Worm (Caenorhabditis elegans) whole organism, L2 larva: Measurements from ENCODE around the gene F44E5.5.

Experiments
- ama-1 ChIP-seq: fragments of 150-350 bp; optimal IDR thresholded peaks from 2 replicates; lab custom pipeline; 2018; ENCODE audit warnings: inconsistent platforms
- blmp-1 ChIP-seq: sonication (generic microtip); optimal IDR thresholded peaks from 2 replicates; lab custom pipeline; 2017; ENCODE audit warnings: missing genetic modification characterization, mild to moderate bottlenecking, missing compliant biosample characterization, antibody characterized with exemption, moderate library complexity; ENCODE audit not compliant: insufficient read depth
- ceh-82 ChIP-seq: fragments of 150-350 bp; optimal IDR thresholded peaks from 2 replicates; lab custom pipeline; 2014; ENCODE audit warnings: missing biosample characterization, missing genetic modification characterization
- dmd-4 ChIP-seq: sonication (generic microtip); optimal IDR thresholded peaks from 2 replicates; lab custom pipeline; 2017; ENCODE audit warnings: missing biosample characterization, missing genetic modification characterization
- egl-27 ChIP-seq: sonication (generic microtip); optimal IDR thresholded peaks from 3 replicates; lab custom pipeline; 2017; ENCODE audit warnings: missing biosample characterization, missing genetic modification reagents, missing genetic modification characterization
- elt-3 ChIP-seq: sonication (generic microtip); optimal IDR thresholded peaks from 2 replicates; lab custom pipeline; 2017; ENCODE audit warnings: missing biosample characterization, missing genetic modification characterization
- fos-1 ChIP-seq: fragments of 150-350 bp; optimal IDR thresholded peaks from 2 replicates; lab custom pipeline; 2014; ENCODE audit warnings: missing biosample characterization, missing genetic modification characterization
- lin-39 ChIP-seq: fragments of 150-350 bp; optimal IDR thresholded peaks from 2 replicates; lab custom pipeline; 2014; ENCODE audit warnings: missing biosample characterization, missing genetic modification reagents, missing genetic modification characterization
- mdl-1 ChIP-seq, 2 experiments: fragments of 150-350 bp in 1 of 2; sonication (generic microtip) in 1 of 2; optimal IDR thresholded peaks; 2 replicates each; lab custom pipeline; 2017; ENCODE audit warnings: missing biosample characterization in 2 of 2, missing genetic modification characterization in 2 of 2
- nhr-23 ChIP-seq: fragments of 150-350 bp; optimal IDR thresholded peaks from 2 replicates; lab custom pipeline; 2014; ENCODE audit warnings: missing biosample characterization, missing genetic modification reagents, missing genetic modification characterization
- nhr-237 ChIP-seq: fragments of 150-350 bp; optimal IDR thresholded peaks from 2 replicates; lab custom pipeline; 2014; ENCODE audit warnings: missing biosample characterization, missing genetic modification characterization
- nhr-77 ChIP-seq: fragments of 150-350 bp; optimal IDR thresholded peaks from 2 replicates; lab custom pipeline; 2014; ENCODE audit warnings: missing biosample characterization, missing genetic modification characterization
- snpc-4 ChIP-seq: fragments of 150-350 bp; optimal IDR thresholded peaks from 2 replicates; lab custom pipeline; 2014; ENCODE audit warnings: missing biosample characterization, missing genetic modification characterization
- unc-55 ChIP-seq: fragments of 150-350 bp; sonication (generic microtip); optimal IDR thresholded peaks from 3 replicates; lab custom pipeline; 2014; ENCODE audit warnings: missing biosample characterization, missing genetic modification reagents, missing genetic modification characterization

- TF ChIP-seq elt-3 (tag; lab: Kevin White, UChicago), result no peak
- TF ChIP-seq fos-1, result peak; percentile 25
- TF ChIP-seq unc-55 (GFP tag; lab: Kevin White, UChicago), result peak; percentile 83
- TF ChIP-seq dmd-4 (tag; lab: Kevin White, UChicago), result no peak
- no peak for TF ChIP-seq mdl-1 (tag; optimal IDR thresholded peaks at IDR 0.05; lab: Kevin White, UChicago)
- no peak for TF ChIP-seq blmp-1 (tag; lab: Kevin White, UChicago)
- TF ChIP-seq egl-27, result no peak
- no peak for TF ChIP-seq nhr-237
- TF ChIP-seq nhr-77 (tag; lab: Kevin White, UChicago), result no peak
- TF ChIP-seq lin-39 (tag; lab: Kevin White, UChicago), result no peak
- TF ChIP-seq snpc-4, result no peak
- no peak for TF ChIP-seq nhr-23 (tag; lab: Kevin White, UChicago)
- no peak for TF ChIP-seq ceh-82
- TF ChIP-seq ama-1, result peak; percentile 5
Observed at ce11 chrII:11777893-11778480, 18.5 kb downstream of the F44E5.5 start, which contains the start of the genes patr-1 and dna-2.
